Fruit fly (Drosophila melanogaster) whole organism, pupa: ENCODE measurements around the gene Cpr65Ay.

Experiments
- CG10348 ChIP-seq: fragments of 200-800 bp; sonication (Bioruptor generic); IDR thresholded peaks from 2 replicates; pipeline ENCODE4 v1.3.6; 2022; ENCODE audit warnings: missing biosample characterization, missing genetic modification characterization
- CG12605 ChIP-seq: fragments of 200-800 bp; sonication (Bioruptor generic); IDR thresholded peaks from 2 replicates; pipeline ENCODE4 v1.3.6; 2022; ENCODE audit warnings: missing biosample characterization, missing genetic modification characterization
- CG13204 ChIP-seq: fragments of 200-800 bp; sonication (Bioruptor generic); optimal IDR thresholded peaks from 2 replicates; lab custom pipeline; 2018; ENCODE audit warnings: missing biosample characterization, mild to moderate bottlenecking, missing genetic modification characterization, moderate library complexity
- CG14655 ChIP-seq: fragments of 200-800 bp; sonication (Bioruptor generic); optimal IDR thresholded peaks from 3 replicates; lab custom pipeline; 2017; ENCODE audit warnings: mild to moderate bottlenecking, missing biosample characterization, missing genetic modification reagents, missing genetic modification characterization
- CG15710 ChIP-seq: fragments of 200-800 bp; sonication (Bioruptor generic); optimal IDR thresholded peaks from 2 replicates; lab custom pipeline; 2018; ENCODE audit warnings: missing biosample characterization, mild to moderate bottlenecking, missing genetic modification characterization, moderate library complexity
- CG17806 ChIP-seq: fragments of 200-800 bp; sonication (Bioruptor generic); optimal IDR thresholded peaks from 2 replicates; lab custom pipeline; 2018; ENCODE audit warnings: missing biosample characterization, mild to moderate bottlenecking, missing genetic modification characterization, moderate library complexity
- CG32121 ChIP-seq: fragments of 200-800 bp; sonication (Bioruptor generic); IDR thresholded peaks from 2 replicates; pipeline ENCODE4 v1.3.6; 2022; ENCODE audit warnings: missing biosample characterization, missing genetic modification characterization
- CG34367 ChIP-seq: fragments of 200-800 bp; sonication (Bioruptor generic); optimal IDR thresholded peaks from 2 replicates; lab custom pipeline; 2018; ENCODE audit warnings: missing biosample characterization, mild to moderate bottlenecking, missing genetic modification characterization
- CG4496 ChIP-seq: fragments of 200-800 bp; sonication (Bioruptor generic); IDR thresholded peaks from 3 replicates; pipeline ENCODE4 v1.3.6; 2022; ENCODE audit warnings: missing biosample characterization, missing genetic modification characterization
- CG8159 ChIP-seq: fragments of 200-800 bp; sonication (Bioruptor generic); optimal IDR thresholded peaks from 3 replicates; lab custom pipeline; 2018; ENCODE audit warnings: missing biosample characterization, mild to moderate bottlenecking, missing genetic modification characterization, moderate library complexity
- CG8301 ChIP-seq: fragments of 200-800 bp; sonication (Bioruptor generic); optimal IDR thresholded peaks from 2 replicates; lab custom pipeline; 2018; ENCODE audit warnings: missing biosample characterization, mild to moderate bottlenecking, missing genetic modification characterization
- CG9948 ChIP-seq: fragments of 200-800 bp; sonication (Bioruptor generic); optimal IDR thresholded peaks from 2 replicates; lab custom pipeline; 2018; ENCODE audit warnings: missing biosample characterization, mild to moderate bottlenecking, missing genetic modification characterization, moderate library complexity
- D1 ChIP-seq: fragments of 200-800 bp; sonication (Bioruptor generic); optimal IDR thresholded peaks from 2 replicates; lab custom pipeline; 2018; ENCODE audit warnings: missing biosample characterization, mild to moderate bottlenecking, missing genetic modification characterization, moderate library complexity
- EcR ChIP-seq: fragments of 200-800 bp; sonication (Bioruptor generic); optimal IDR thresholded peaks from 3 replicates; lab custom pipeline; 2019; ENCODE audit warnings: missing biosample characterization, missing genetic modification characterization, mild to moderate bottlenecking, moderate library complexity, missing genetic modification reagents
- Ets98B ChIP-seq: fragments of 200-800 bp; sonication (Bioruptor generic); IDR thresholded peaks from 2 replicates; pipeline ENCODE4 v1.3.6; 2022; ENCODE audit warnings: missing biosample characterization, missing genetic modification characterization
- Pif1A ChIP-seq: fragments of 200-800 bp; sonication (Bioruptor generic); optimal IDR thresholded peaks from 3 replicates; lab custom pipeline; 2016; ENCODE audit warnings: missing biosample characterization, missing genetic modification characterization
- Pif1B ChIP-seq: fragments of 200-800 bp; sonication (Bioruptor generic); optimal IDR thresholded peaks from 3 replicates; lab custom pipeline; 2016; ENCODE audit warnings: missing biosample characterization, missing genetic modification characterization
- Snoo ChIP-seq: fragments of 200-800 bp; sonication (Bioruptor generic); optimal IDR thresholded peaks from 3 replicates; lab custom pipeline; 2017; ENCODE audit warnings: missing biosample characterization, mild to moderate bottlenecking, missing genetic modification characterization, inconsistent platforms
- fd96Ca ChIP-seq: fragments of 200-800 bp; sonication (Bioruptor generic); IDR thresholded peaks from 3 replicates; pipeline ENCODE4 v1.3.6; 2022; ENCODE audit warnings: missing biosample characterization, missing genetic modification characterization
- gl ChIP-seq: fragments of 200-800 bp; sonication (Bioruptor generic); optimal IDR thresholded peaks from 2 replicates; lab custom pipeline; 2018; ENCODE audit warnings: missing biosample characterization, mild to moderate bottlenecking, missing genetic modification characterization
- rn ChIP-seq: fragments of 200-800 bp; sonication (Bioruptor generic); IDR thresholded peaks from 2 replicates; pipeline ENCODE4 v1.3.6; 2022; ENCODE audit warnings: missing biosample characterization, missing genetic modification characterization

Gene Cpr65Ay

dm6 chr3L:6162483-6163128, 4.2 kb upstream of the Cpr65Ay start, which contains the start of gene Prdm13:
TSS of gene Prdm13 (plus strand) at chr3L:6163127.
- TF ChIP-seq CG15710 (tag; lab: Kevin White, UChicago), result no peak
- no peak for TF ChIP-seq CG8301
- no peak for TF ChIP-seq rn (GFP tag; lab: Robert Waterston, UW)
- TF ChIP-seq Ets98B (GFP tag; lab: Robert Waterston, UW), result no peak
- TF ChIP-seq CG4496, result no peak
- TF ChIP-seq gl (tag; lab: Kevin White, UChicago), result no peak
- no peak for TF ChIP-seq Snoo
- no peak for TF ChIP-seq fd96Ca (GFP tag; lab: Robert Waterston, UW)
- TF ChIP-seq CG17806 (tag; lab: Kevin White, UChicago), result no peak
- TF ChIP-seq CG14655, result no peak
- TF ChIP-seq CG10348 (GFP tag; lab: Robert Waterston, UW), result no peak
- TF ChIP-seq CG34367, result no peak
- TF ChIP-seq Pif1A, result no peak
- TF ChIP-seq Pif1B (GFP tag; lab: Kevin White, UChicago), result no peak
- no peak for TF ChIP-seq CG13204
- no peak for TF ChIP-seq CG12605 (GFP tag; lab: Robert Waterston, UW)
- TF ChIP-seq CG8159, result no peak
- TF ChIP-seq D1 (tag; lab: Kevin White, UChicago), result no peak

- no peak for TF ChIP-seq CG10348 (GFP tag; lab: Robert Waterston, UW)
- no peak for TF ChIP-seq CG32121 (GFP tag; lab: Robert Waterston, UW)
- no peak for TF ChIP-seq CG8301
- no peak for TF ChIP-seq D1 (tag; lab: Kevin White, UChicago)
- no peak for TF ChIP-seq CG13204
- no peak for TF ChIP-seq CG12605 (GFP tag; lab: Robert Waterston, UW)
- no peak for TF ChIP-seq Pif1B (GFP tag; lab: Kevin White, UChicago)
- no peak for TF ChIP-seq gl (tag; lab: Kevin White, UChicago)
- TF ChIP-seq CG15710 (tag; lab: Kevin White, UChicago), result no peak
- no peak for TF ChIP-seq CG4496
- TF ChIP-seq Ets98B (GFP tag; lab: Robert Waterston, UW), result no peak
- TF ChIP-seq Snoo, result no peak
- no peak for TF ChIP-seq rn (GFP tag; lab: Robert Waterston, UW)
- TF ChIP-seq CG17806 (tag; lab: Kevin White, UChicago), result no peak
These were observed 3.6 kb upstream of the Cpr65Ay start for dm6 chr3L:6161997-6162396.

- TF ChIP-seq CG15710 (tag; lab: Kevin White, UChicago) (no peak), CG17806 (tag; lab: Kevin White, UChicago) (no peak), CG8301 (no peak), Pif1A (no peak), rn (GFP tag; lab: Robert Waterston, UW) (no peak), CG32121 (GFP tag; lab: Robert Waterston, UW) (no peak), gl (tag; lab: Kevin White, UChicago) (no peak), CG10348 (GFP tag; lab: Robert Waterston, UW) (no peak), Pif1B (GFP tag; lab: Kevin White, UChicago) (no peak), D1 (tag; lab: Kevin White, UChicago) (no peak), CG8159 (no peak), CG13204 (no peak), CG12605 (GFP tag; lab: Robert Waterston, UW) (no peak), Ets98B (GFP tag; lab: Robert Waterston, UW) (no peak), CG34367 (no peak), CG4496 (no peak), CG14655 (no peak)
These were observed 2.1 kb upstream of the Cpr65Ay start, which contains the start of gene Cpr65Az for dm6 chr3L:6160514-6160913. TSS of gene Cpr65Az (plus strand) at chr3L:6160814.

dm6 chr3L:6159863-6160262, 1.4 kb upstream of the Cpr65Ay start:
- no peak for TF ChIP-seq CG4496
- TF ChIP-seq Snoo, result no peak
- TF ChIP-seq fd96Ca (GFP tag; lab: Robert Waterston, UW), result no peak
- no peak for TF ChIP-seq Pif1A
- no peak for TF ChIP-seq D1 (tag; lab: Kevin White, UChicago)
- TF ChIP-seq CG8301, result no peak
- no peak for TF ChIP-seq CG32121 (GFP tag; lab: Robert Waterston, UW)

dm6 chr3L:6157327-6158032, 950 bp downstream of the Cpr65Ay start, which contains the start of gene CG13297:
TSS of gene CG13297 (minus strand) at chr3L:6157377.
- no peak for TF ChIP-seq CG13204
- TF ChIP-seq gl (tag; lab: Kevin White, UChicago), result no peak
- no peak for TF ChIP-seq CG8301
- TF ChIP-seq CG14655, result no peak
- TF ChIP-seq Snoo, result no peak
- TF ChIP-seq, all 21 proteins: peak for 0

- TF ChIP-seq CG12605 (GFP tag; lab: Robert Waterston, UW), result peak; percentile 91
- peak; percentile 42 for TF ChIP-seq CG8159
- TF ChIP-seq Ets98B (GFP tag; lab: Robert Waterston, UW), result peak; percentile 61; the same call in 1 of the 2 replicates
- TF ChIP-seq CG17806 (tag; lab: Kevin White, UChicago), result peak; percentile 35
- no peak for TF ChIP-seq CG9948 (tag; lab: Kevin White, UChicago)
- TF ChIP-seq CG4496, result peak; percentile 77
- TF ChIP-seq Snoo, result peak; percentile 43
- TF ChIP-seq CG32121 (GFP tag; lab: Robert Waterston, UW), result peak; percentile 37; the same call in 1 of the 2 replicates
- peak; percentile 81 for TF ChIP-seq Pif1A
- no peak for TF ChIP-seq D1 (tag; lab: Kevin White, UChicago)
- peak; percentile 71 for TF ChIP-seq Pif1B (GFP tag; lab: Kevin White, UChicago)
- 0 out of 3 replicates have a peak, but pooled peaks have one; percentile 42 for TF ChIP-seq fd96Ca (GFP tag; lab: Robert Waterston, UW)
- no peak for TF ChIP-seq rn (GFP tag; lab: Robert Waterston, UW)
- TF ChIP-seq CG15710 (tag; lab: Kevin White, UChicago), result peak; percentile 65
- no peak for TF ChIP-seq CG14655
- peak; percentile 59 for TF ChIP-seq CG34367
- TF ChIP-seq EcR (GFP tag; lab: Kevin White, UChicago), result peak; percentile 73
- peak; percentile 89 for TF ChIP-seq CG13204
- TF ChIP-seq CG10348 (GFP tag; lab: Robert Waterston, UW), result no peak
- no peak for TF ChIP-seq CG8301
- peak; percentile 68 for TF ChIP-seq gl (tag; lab: Kevin White, UChicago)
These were observed 3.5 kb downstream of the Cpr65Ay start for dm6 chr3L:6154951-6155394.
